Fruit fly (Drosophila melanogaster) whole organism, adult: ENCODE measurements around the gene CG42553.

Experiments used
- CG11617 ChIP-seq: fragments of 200-800 bp; sonication (Bioruptor generic); optimal IDR thresholded peaks from 2 replicates; lab custom pipeline; 2017; ENCODE audit warnings: mild to moderate bottlenecking, missing biosample characterization, missing genetic modification reagents, missing genetic modification characterization
- CG33017 ChIP-seq: fragments of 200-800 bp; sonication (Bioruptor generic); optimal IDR thresholded peaks from 2 replicates; lab custom pipeline; 2018; ENCODE audit warnings: missing biosample characterization, mild to moderate bottlenecking, missing genetic modification characterization, moderate library complexity
- CG7045 ChIP-seq: fragments of 200-800 bp; sonication (Bioruptor generic); optimal IDR thresholded peaks from 2 replicates; lab custom pipeline; 2017; ENCODE audit warnings: missing biosample characterization, mild to moderate bottlenecking, missing genetic modification characterization
- CG7101 ChIP-seq: fragments of 200-800 bp; sonication (Bioruptor generic); optimal IDR thresholded peaks from 2 replicates; lab custom pipeline; 2018; ENCODE audit warnings: missing biosample characterization, mild to moderate bottlenecking, missing genetic modification characterization, moderate library complexity
- Clk ChIP-seq: fragments of 200-800 bp; sonication (Bioruptor generic); optimal IDR thresholded peaks from 2 replicates; lab custom pipeline; 2017; ENCODE audit warnings: missing biosample characterization, missing genetic modification characterization
- Hr96 ChIP-seq: fragments of 200-800 bp; sonication (Bioruptor generic); optimal IDR thresholded peaks from 2 replicates; lab custom pipeline; 2016; ENCODE audit warnings: missing biosample characterization, missing genetic modification characterization
- bab1 ChIP-seq: fragments of 200-800 bp; sonication (Bioruptor generic); optimal IDR thresholded peaks from 3 replicates; lab custom pipeline; 2019; ENCODE audit warnings: missing biosample characterization, mild to moderate bottlenecking, missing genetic modification characterization, moderate library complexity
- cic ChIP-seq: fragments of 200-800 bp; sonication (Bioruptor generic); optimal IDR thresholded peaks from 2 replicates; lab custom pipeline; 2017; ENCODE audit warnings: missing biosample characterization, mild to moderate bottlenecking, missing genetic modification characterization, moderate library complexity
- cnc ChIP-seq, 2 experiments: fragments of >200 bp; optimal IDR thresholded peaks; 2 replicates each; lab custom pipeline; 2017
- kay ChIP-seq: fragments of 200-800 bp; sonication (Bioruptor generic); peaks from one replicate; lab custom pipeline; 2016; ENCODE audit warnings: missing biosample characterization, missing genetic modification characterization, borderline replicate concordance
- pad ChIP-seq: fragments of 200-800 bp; sonication (Bioruptor generic); optimal IDR thresholded peaks from 3 replicates; lab custom pipeline; 2017; ENCODE audit warnings: missing biosample characterization, missing genetic modification characterization, mild to moderate bottlenecking, moderate library complexity, missing genetic modification reagents
- tj ChIP-seq: fragments of 200-800 bp; sonication (Bioruptor generic); optimal IDR thresholded peaks from 3 replicates; lab custom pipeline; 2017; ENCODE audit warnings: missing biosample characterization, mild to moderate bottlenecking, missing genetic modification characterization, moderate library complexity

- TF ChIP-seq kay (GFP tag; lab: Kevin White, UChicago) = no peak
- TF ChIP-seq CG11617 (GFP tag; lab: Kevin White, UChicago) = no peak
- TF ChIP-seq Hr96 (GFP tag; lab: Kevin White, UChicago) = no peak
- TF ChIP-seq cic = no peak
- no peak for TF ChIP-seq CG7045 (GFP tag; lab: Kevin White, UChicago)
- no peak for TF ChIP-seq bab1 (GFP tag; lab: Kevin White, UChicago)
- TF ChIP-seq tj (GFP tag; lab: Kevin White, UChicago) = no peak
- no peak for TF ChIP-seq cnc (optimal IDR thresholded peaks at IDR 0.05; lab: Kevin White, UChicago)
- TF ChIP-seq Clk (GFP tag; lab: Kevin White, UChicago) = no peak
- no peak for TF ChIP-seq pad (GFP tag; lab: Kevin White, UChicago)
- no peak for TF ChIP-seq CG7101 (tag; lab: Kevin White, UChicago)
- TF ChIP-seq CG33017 (tag; lab: Kevin White, UChicago) = no peak
These were observed 11.3 kb upstream of the CG42553 start for dm6 chr3L:822619-823018.
